Worm (Caenorhabditis elegans): Measurements from ENCODE around the gene npr-16.

DNA sequence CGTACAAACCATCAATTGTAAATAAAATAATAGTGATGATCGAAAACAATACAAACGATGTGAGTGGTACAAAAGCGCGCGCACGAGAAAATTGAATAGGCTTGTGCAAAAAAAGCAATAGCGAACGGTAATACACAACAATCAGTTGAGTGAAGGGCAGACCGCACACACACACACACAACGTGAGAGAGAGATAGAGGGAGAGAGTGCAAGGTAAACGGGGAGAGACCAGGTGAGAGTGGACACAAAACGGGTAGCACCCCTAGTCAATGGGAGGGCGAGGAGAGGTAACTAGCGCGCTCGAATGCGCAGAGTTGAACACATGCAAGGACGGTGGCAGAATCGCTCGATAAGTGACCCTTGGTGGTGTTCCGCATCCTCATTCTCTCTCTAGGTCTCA, 46.4 kb upstream of the npr-16 start:
- TF ChIP-seq nhr-28 (tag; optimal IDR thresholded peaks at IDR 0.05): no peak
- no peak for TF ChIP-seq tbx-2 (tag; optimal IDR thresholded peaks at IDR 0.05)
- TF ChIP-seq sptf-1 (tag; optimal IDR thresholded peaks at IDR 0.05): no peak
- TF ChIP-seq mdl-1 (tag; optimal IDR thresholded peaks at IDR 0.05): peak in 1 of 2 experiments; percentile 4
- TF ChIP-seq ceh-88 (GFP tag; IDR thresholded peaks at IDR 0.05): no peak

All from whole organism, L1 larva.